1 fruit fly cellular context compared by ENCODE assay signal in genomic region chr3R:5270806-5271205, dm6.
TF ChIP-seq lines count a peak whose summit lies in the region.

No protein-coding gene starts in this region.

TF ChIP-seq in whole organism, embryonic, 481 proteins besides CTCF, POLR2A, EP300 and RAD21 (continued from another document):
- TF ChIP-seq CG31388 (GFP tag; optimal IDR thresholded peaks at IDR 0.05; lab: Kevin White, UChicago) = no peak
- TF ChIP-seq CG9932 (GFP tag; IDR thresholded peaks at IDR 0.05; lab: Robert Waterston, UW) = no peak
- TF ChIP-seq CG10462 (GFP tag; optimal IDR thresholded peaks at IDR 0.05; lab: Kevin White, UChicago) = no peak
- TF ChIP-seq otp (GFP tag; IDR thresholded peaks at IDR 0.05; lab: Robert Waterston, UW) = no peak
- no peak for TF ChIP-seq ro (GFP tag; IDR thresholded peaks at IDR 0.05; lab: Robert Waterston, UW)
- TF ChIP-seq sob (GFP tag; IDR thresholded peaks at IDR 0.05; lab: Robert Waterston, UW) = 0 out of 2 replicates have a peak, but pooled peaks have one; percentile 19
- TF ChIP-seq Ets97D (GFP tag; optimal IDR thresholded peaks at IDR 0.05; lab: Kevin White, UChicago) = no peak
- no peak for TF ChIP-seq CG2116 (GFP tag; optimal IDR thresholded peaks at IDR 0.05; lab: Kevin White, UChicago)
- no peak for TF ChIP-seq Spps (tag; optimal IDR thresholded peaks at IDR 0.05; lab: Kevin White, UChicago)
- TF ChIP-seq zen (tag; optimal IDR thresholded peaks at IDR 0.05; lab: Kevin White, UChicago) = peak; percentile 14
- no peak for TF ChIP-seq HLH54F (GFP tag; optimal IDR thresholded peaks at IDR 0.05; lab: Kevin White, UChicago)
- TF ChIP-seq jumu (GFP tag; optimal IDR thresholded peaks at IDR 0.05; lab: Kevin White, UChicago) = peak; percentile 9
- TF ChIP-seq Xbp1 (GFP tag; optimal IDR thresholded peaks at IDR 0.05; lab: Kevin White, UChicago) = peak; percentile 12
- TF ChIP-seq Antp (GFP tag; optimal IDR thresholded peaks at IDR 0.05; lab: Kevin White, UChicago) = no peak
- TF ChIP-seq CG17361 (GFP tag; IDR thresholded peaks at IDR 0.05; lab: Robert Waterston, UW) = peak; percentile 16; the same call in 1 of the 3 replicates
- no peak for TF ChIP-seq CG42726 (GFP tag; IDR thresholded peaks at IDR 0.05; lab: Robert Waterston, UW; ENCODE audit: partially characterized antibody)
- no peak for TF ChIP-seq Dp (GFP tag; optimal IDR thresholded peaks at IDR 0.05; lab: Kevin White, UChicago)
- no peak for TF ChIP-seq gfzf (GFP tag; optimal IDR thresholded peaks at IDR 0.05; lab: Kevin White, UChicago)
- no peak for TF ChIP-seq Chrac-16 (GFP tag; optimal IDR thresholded peaks at IDR 0.05; lab: Kevin White, UChicago)
- TF ChIP-seq org-1 (GFP tag; optimal IDR thresholded peaks at IDR 0.05; lab: Kevin White, UChicago) = no peak
- no peak for TF ChIP-seq CG9609 (GFP tag; optimal IDR thresholded peaks at IDR 0.05; lab: Kevin White, UChicago)
- TF ChIP-seq CG17829 (tag; optimal IDR thresholded peaks at IDR 0.05; lab: Kevin White, UChicago) = peak; percentile 10
- TF ChIP-seq maf-S (GFP tag; optimal IDR thresholded peaks at IDR 0.05; lab: Kevin White, UChicago) = no peak
- peak in 1 of 2 experiments; percentile 24 for TF ChIP-seq chif (GFP tag; optimal IDR thresholded peaks at IDR 0.05; lab: Kevin White, UChicago)
- no peak for TF ChIP-seq mirr (GFP tag; optimal IDR thresholded peaks at IDR 0.05; lab: Kevin White, UChicago)
- peak; percentile 76 for TF ChIP-seq CG10267 (tag; optimal IDR thresholded peaks at IDR 0.05; lab: Kevin White, UChicago)
- TF ChIP-seq MBD-R2 (GFP tag; IDR thresholded peaks at IDR 0.05; lab: Robert Waterston, UW) = 0 out of 2 replicates have a peak, but pooled peaks have one; percentile 36
- no peak for TF ChIP-seq CG18619 (GFP tag; optimal IDR thresholded peaks at IDR 0.05; lab: Kevin White, UChicago)
- no peak for TF ChIP-seq CG14050 (GFP tag; IDR thresholded peaks at IDR 0.05; lab: Robert Waterston, UW)
- TF ChIP-seq Gsc (GFP tag; IDR thresholded peaks at IDR 0.05; lab: Robert Waterston, UW) = no peak
- TF ChIP-seq seq (GFP tag; IDR thresholded peaks at IDR 0.05; lab: Robert Waterston, UW) = 0 out of 2 replicates have a peak, but pooled peaks have one; percentile 13
- peak; percentile 84 for TF ChIP-seq zf30C (GFP tag; optimal IDR thresholded peaks at IDR 0.05; lab: Kevin White, UChicago)
- TF ChIP-seq ewg (GFP tag; optimal IDR thresholded peaks at IDR 0.05; lab: Kevin White, UChicago) = peak; percentile 89
- TF ChIP-seq Sox100B (GFP tag; optimal IDR thresholded peaks at IDR 0.05; lab: Kevin White, UChicago) = peak; percentile 12
- TF ChIP-seq CG14860 (GFP tag; IDR thresholded peaks at IDR 0.05; lab: Robert Waterston, UW; ENCODE audit: partially characterized antibody) = no peak
- no peak for TF ChIP-seq CG5953 (GFP tag; IDR thresholded peaks at IDR 0.05; lab: Robert Waterston, UW)
- TF ChIP-seq pho (GFP tag; optimal IDR thresholded peaks at IDR 0.05; lab: Kevin White, UChicago) = no peak
- no peak for TF ChIP-seq bowl (GFP tag; IDR thresholded peaks at IDR 0.05; lab: Robert Waterston, UW)
- no peak for TF ChIP-seq Eip74EF (GFP tag; optimal IDR thresholded peaks at IDR 0.05; lab: Kevin White, UChicago)
- TF ChIP-seq CoRest (tag; optimal IDR thresholded peaks at IDR 0.05; lab: Kevin White, UChicago) = no peak
- peak; percentile 2 for TF ChIP-seq pzg (GFP tag; optimal IDR thresholded peaks at IDR 0.05; lab: Kevin White, UChicago)
- no peak for TF ChIP-seq cas (GFP tag; IDR thresholded peaks at IDR 0.05; lab: Robert Waterston, UW)
- no peak for TF ChIP-seq grau (tag; optimal IDR thresholded peaks at IDR 0.05; lab: Kevin White, UChicago)
- no peak for TF ChIP-seq Trl (optimal IDR thresholded peaks at IDR 0.05; lab: Kevin White, UChicago)
- TF ChIP-seq Trl (GFP tag; optimal IDR thresholded peaks at IDR 0.05; lab: Kevin White, UChicago) = peak; percentile 16
- TF ChIP-seq CG11695 (GFP tag; IDR thresholded peaks at IDR 0.05; lab: Robert Waterston, UW) = no peak
- no peak for TF ChIP-seq eve (GFP tag; optimal IDR thresholded peaks at IDR 0.05; lab: Kevin White, UChicago)
- no peak for TF ChIP-seq hkb (optimal IDR thresholded peaks at IDR 0.05; lab: Kevin White, UChicago)
- TF ChIP-seq hkb (GFP tag; IDR thresholded peaks at IDR 0.05; lab: Robert Waterston, UW) = 0 out of 2 replicates have a peak, but pooled peaks have one; percentile 38
- TF ChIP-seq Xrp1 (GFP tag; IDR thresholded peaks at IDR 0.05; lab: Robert Waterston, UW) = peak; percentile 60
- TF ChIP-seq usp (GFP tag; optimal IDR thresholded peaks at IDR 0.05; lab: Kevin White, UChicago) = no peak
- TF ChIP-seq sr (GFP tag; IDR thresholded peaks at IDR 0.05; lab: Robert Waterston, UW) = no peak
- peak; percentile 55; the same call in 1 of the 2 replicates for TF ChIP-seq vvl (GFP tag; IDR thresholded peaks at IDR 0.05; lab: Robert Waterston, UW)
- peak; percentile 17 to 30 for TF ChIP-seq dpn (GFP tag; optimal IDR thresholded peaks at IDR 0.05; lab: Kevin White, UChicago)
- peak; percentile 11 for TF ChIP-seq CG33213 (GFP tag; optimal IDR thresholded peaks at IDR 0.05; lab: Kevin White, UChicago)
- TF ChIP-seq CG1603 (tag; optimal IDR thresholded peaks at IDR 0.05; lab: Kevin White, UChicago) = no peak
- no peak for TF ChIP-seq CG11504 (tag; optimal IDR thresholded peaks at IDR 0.05; lab: Kevin White, UChicago)
- TF ChIP-seq fd102C (GFP tag; optimal IDR thresholded peaks at IDR 0.05; lab: Kevin White, UChicago) = no peak
- TF ChIP-seq zfh1 (GFP tag; IDR thresholded peaks at IDR 0.05; lab: Robert Waterston, UW) = no peak
- TF ChIP-seq CG34422 (GFP tag; IDR thresholded peaks at IDR 0.05; lab: Robert Waterston, UW) = 0 out of 3 replicates have a peak, but pooled peaks have one; percentile 43
- no peak for TF ChIP-seq CG3065 (GFP tag; optimal IDR thresholded peaks at IDR 0.05; lab: Kevin White, UChicago)
- peak; percentile 29 for TF ChIP-seq nom (GFP tag; optimal IDR thresholded peaks at IDR 0.05; lab: Kevin White, UChicago)
- no peak for TF ChIP-seq CG12391 (tag; optimal IDR thresholded peaks at IDR 0.05; lab: Kevin White, UChicago)
- no peak for TF ChIP-seq ssp (GFP tag; IDR thresholded peaks at IDR 0.05; lab: Robert Waterston, UW)
- no peak for TF ChIP-seq pb (GFP tag; optimal IDR thresholded peaks at IDR 0.05; lab: Kevin White, UChicago)
- no peak for TF ChIP-seq CG2875 (GFP tag; optimal IDR thresholded peaks at IDR 0.05; lab: Kevin White, UChicago)
- no peak; the same call in 1 of the 2 replicates for TF ChIP-seq lmd (GFP tag; IDR thresholded peaks at IDR 0.05; lab: Robert Waterston, UW)
- no peak for TF ChIP-seq CG2678 (tag; optimal IDR thresholded peaks at IDR 0.05; lab: Kevin White, UChicago)
- no peak for TF ChIP-seq CG3407 (GFP tag; optimal IDR thresholded peaks at IDR 0.05; lab: Kevin White, UChicago)
- TF ChIP-seq CG32767 (GFP tag; IDR thresholded peaks at IDR 0.05; lab: Robert Waterston, UW) = no peak; the same call in 1 of the 2 replicates
- TF ChIP-seq row (GFP tag; IDR thresholded peaks at IDR 0.05; lab: Robert Waterston, UW) = peak; percentile 47; the same call in 2 of the 3 replicates
- peak; percentile 13 for TF ChIP-seq mam (GFP tag; optimal IDR thresholded peaks at IDR 0.05; lab: Kevin White, UChicago)
- 0 out of 3 replicates have a peak, but pooled peaks have one; percentile 49 for TF ChIP-seq dysf (GFP tag; IDR thresholded peaks at IDR 0.05; lab: Robert Waterston, UW)
- no peak for TF ChIP-seq CG15011 (GFP tag; optimal IDR thresholded peaks at IDR 0.05; lab: Kevin White, UChicago)
- TF ChIP-seq kay (GFP tag; optimal IDR thresholded peaks at IDR 0.05; lab: Kevin White, UChicago) = no peak
- TF ChIP-seq HmgZ (tag; optimal IDR thresholded peaks at IDR 0.05; lab: Kevin White, UChicago) = peak; percentile 24
- TF ChIP-seq CG30403 (GFP tag; optimal IDR thresholded peaks at IDR 0.05; lab: Kevin White, UChicago) = peak; percentile 27
- TF ChIP-seq Ets65A (GFP tag; lab: Kevin White, UChicago) = no peak
- no peak for TF ChIP-seq so (GFP tag; IDR thresholded peaks at IDR 0.05; lab: Robert Waterston, UW)
- TF ChIP-seq D19A (tag; optimal IDR thresholded peaks at IDR 0.05; lab: Kevin White, UChicago) = no peak
- no peak for TF ChIP-seq CG11560 (tag; IDR thresholded peaks at IDR 0.05; lab: Robert Waterston, UW)
- no peak for TF ChIP-seq CG16815 (GFP tag; optimal IDR thresholded peaks at IDR 0.05; lab: Kevin White, UChicago)
- TF ChIP-seq Tbp (GFP tag; optimal IDR thresholded peaks at IDR 0.05; lab: Kevin White, UChicago) = no peak
- TF ChIP-seq MESR4 (GFP tag; optimal IDR thresholded peaks at IDR 0.05; lab: Kevin White, UChicago) = peak; percentile 7
- no peak for TF ChIP-seq bigmax (GFP tag; optimal IDR thresholded peaks at IDR 0.05; lab: Kevin White, UChicago)
- no peak for TF ChIP-seq CG6765 (GFP tag; optimal IDR thresholded peaks at IDR 0.05; lab: Kevin White, UChicago)
- TF ChIP-seq Atf6 (GFP tag; IDR thresholded peaks at IDR 0.05; lab: Robert Waterston, UW) = peak; percentile 49; the same call in 1 of the 2 replicates
TF ChIP-seq in whole organism, embryonic: peak in this region for 59.
